Worm (Caenorhabditis elegans): Measurements from ENCODE around the gene cest-31.

ce11 chrV:6665751-6666150 lies 8.3 kb upstream of the cest-31 start, which contains the start of gene pmp-5:
- TF ChIP-seq F57C9.4 (tag; optimal IDR thresholded peaks at IDR 0.05) (no peak), pha-4 (tag; optimal IDR thresholded peaks at IDR 0.05) (no peak), zfh-2 (GFP tag; conservative IDR thresholded peaks at IDR 0.05) (no peak), dpl-1 (GFP tag; optimal IDR thresholded peaks at IDR 0.05) (no peak), attf-3 (GFP tag; conservative IDR thresholded peaks at IDR 0.05) (no peak), T07F8.4 (tag; optimal IDR thresholded peaks at IDR 0.05) (no peak), ama-1 (optimal IDR thresholded peaks at IDR 0.05) (no peak), ama-1 (GFP tag; optimal IDR thresholded peaks at IDR 0.05) (no peak), hmg-1.2 (GFP tag; IDR thresholded peaks at IDR 0.05) (no peak), ets-4 (GFP tag; optimal IDR thresholded peaks at IDR 0.05) (no peak), ceh-100 (GFP tag; IDR thresholded peaks at IDR 0.05) (no peak), ceh-91 (GFP tag; IDR thresholded peaks at IDR 0.05) (no peak), snpc-4 (GFP tag; optimal IDR thresholded peaks at IDR 0.05) (no peak), snpc-4 (tag; optimal IDR thresholded peaks at IDR 0.05) (no peak)
